Fruit fly (Drosophila melanogaster): ENCODE data around the gene sc.

Gene sc

dm6 chrX:361418-361817 lies 34.4 kb upstream of the sc start (continued):
- peak; percentile 54 for TF ChIP-seq Lpt (GFP tag; optimal IDR thresholded peaks at IDR 0.05)
- no peak for TF ChIP-seq Hr38 (GFP tag; optimal IDR thresholded peaks at IDR 0.05)
- TF ChIP-seq spab (GFP tag; optimal IDR thresholded peaks at IDR 0.05): peak; percentile 52
- TF ChIP-seq CG6163 (GFP tag; IDR thresholded peaks at IDR 0.05): peak; percentile 93
- peak; percentile 37; the same call in 1 of the 2 replicates for TF ChIP-seq CG11294 (GFP tag; IDR thresholded peaks at IDR 0.05)
- peak; percentile 70 for TF ChIP-seq net (GFP tag; optimal IDR thresholded peaks at IDR 0.05)
- peak; percentile 35 for TF ChIP-seq CG6808 (GFP tag; optimal IDR thresholded peaks at IDR 0.05)
- TF ChIP-seq esn (GFP tag; optimal IDR thresholded peaks at IDR 0.05): no peak
- TF ChIP-seq OdsH (GFP tag; optimal IDR thresholded peaks at IDR 0.05): peak; percentile 32
- TF ChIP-seq CG7368 (GFP tag; optimal IDR thresholded peaks at IDR 0.05): no peak
- TF ChIP-seq CG11902 (GFP tag; optimal IDR thresholded peaks at IDR 0.05): no peak
- peak; percentile 34 for TF ChIP-seq CG11762 (GFP tag; optimal IDR thresholded peaks at IDR 0.05; ENCODE audit: insufficient read depth)
- TF ChIP-seq dsx (GFP tag; optimal IDR thresholded peaks at IDR 0.05; ENCODE audit: poor library complexity, severe bottlenecking): peak; percentile 61
- peak; percentile 34 to 82 for TF ChIP-seq salr (GFP tag; optimal IDR thresholded peaks at IDR 0.05)
- TF ChIP-seq fkh (GFP tag; optimal IDR thresholded peaks at IDR 0.05): no peak
- no peak for TF ChIP-seq vri (GFP tag; optimal IDR thresholded peaks at IDR 0.05)
- peak; percentile 41 for TF ChIP-seq acj6 (GFP tag; optimal IDR thresholded peaks at IDR 0.05)
- TF ChIP-seq CG16779 (tag; optimal IDR thresholded peaks at IDR 0.05): peak; percentile 51
- TF ChIP-seq Blimp-1 (GFP tag; optimal IDR thresholded peaks at IDR 0.05): no peak
- peak; percentile 35 for TF ChIP-seq achi (GFP tag; optimal IDR thresholded peaks at IDR 0.05)
- peak; percentile 46 for TF ChIP-seq CG9139 (GFP tag; optimal IDR thresholded peaks at IDR 0.05)
- peak; percentile 11 for TF ChIP-seq CG6854 (GFP tag; optimal IDR thresholded peaks at IDR 0.05)
- peak; percentile 8 for TF ChIP-seq Sox102F (GFP tag; optimal IDR thresholded peaks at IDR 0.05)
- no peak for TF ChIP-seq Met (GFP tag; optimal IDR thresholded peaks at IDR 0.05)
- TF ChIP-seq CG8632 (GFP tag; optimal IDR thresholded peaks at IDR 0.05): no peak
- TF ChIP-seq cyc (GFP tag; optimal IDR thresholded peaks at IDR 0.05): no peak
- peak; percentile 41 for TF ChIP-seq CG10631 (GFP tag; optimal IDR thresholded peaks at IDR 0.05)
- TF ChIP-seq CG3032 (tag; optimal IDR thresholded peaks at IDR 0.05): peak; percentile 75
- no peak for TF ChIP-seq CG8319 (GFP tag; optimal IDR thresholded peaks at IDR 0.05)
- TF ChIP-seq svp (GFP tag): no peak
- TF ChIP-seq Gug (GFP tag; IDR thresholded peaks at IDR 0.05): peak; percentile 72
- TF ChIP-seq CG6792 (GFP tag; optimal IDR thresholded peaks at IDR 0.05): no peak
- no peak for TF ChIP-seq lz (GFP tag; optimal IDR thresholded peaks at IDR 0.05)
- TF ChIP-seq CG34406 (GFP tag; optimal IDR thresholded peaks at IDR 0.05): peak; percentile 39
- TF ChIP-seq CG15336 (GFP tag; IDR thresholded peaks at IDR 0.05): peak; percentile 35; the same call in 1 of the 2 replicates
- peak; percentile 35 for TF ChIP-seq CG6276 (GFP tag; optimal IDR thresholded peaks at IDR 0.05)
- TF ChIP-seq CG1621 (tag; optimal IDR thresholded peaks at IDR 0.05): peak; percentile 80
- TF ChIP-seq Ets21C (GFP tag; optimal IDR thresholded peaks at IDR 0.05): no peak
- peak; percentile 18 for TF ChIP-seq CG4318 (GFP tag; optimal IDR thresholded peaks at IDR 0.05)

- TF ChIP-seq Sox14 (GFP tag; optimal IDR thresholded peaks at IDR 0.05) (no peak), Hr4 (GFP tag; optimal IDR thresholded peaks at IDR 0.05) (no peak), Hr38 (GFP tag; optimal IDR thresholded peaks at IDR 0.05) (no peak), CG6163 (GFP tag; IDR thresholded peaks at IDR 0.05) (no peak), salr (GFP tag; optimal IDR thresholded peaks at IDR 0.05) (no peak), Lpt (GFP tag; optimal IDR thresholded peaks at IDR 0.05) (no peak), esn (GFP tag; optimal IDR thresholded peaks at IDR 0.05) (peak; percentile 12), CG6854 (GFP tag; optimal IDR thresholded peaks at IDR 0.05) (no peak), fkh (GFP tag; optimal IDR thresholded peaks at IDR 0.05) (peak; percentile 42), CG11294 (GFP tag; IDR thresholded peaks at IDR 0.05) (no peak), CG16779 (tag; optimal IDR thresholded peaks at IDR 0.05) (no peak), achi (GFP tag; optimal IDR thresholded peaks at IDR 0.05) (no peak), CG9139 (GFP tag; optimal IDR thresholded peaks at IDR 0.05) (no peak), CG6276 (GFP tag; optimal IDR thresholded peaks at IDR 0.05) (no peak), acj6 (GFP tag; optimal IDR thresholded peaks at IDR 0.05) (no peak), CG8119 (GFP tag; IDR thresholded peaks at IDR 0.05) (no peak), CG8319 (GFP tag; optimal IDR thresholded peaks at IDR 0.05) (no peak), vri (GFP tag; optimal IDR thresholded peaks at IDR 0.05) (no peak), Ets96B (tag; optimal IDR thresholded peaks at IDR 0.05) (no peak), lz (GFP tag; optimal IDR thresholded peaks at IDR 0.05) (no peak), CG1621 (tag; optimal IDR thresholded peaks at IDR 0.05) (no peak), Eip78C (GFP tag) (peak; percentile 8), Blimp-1 (GFP tag; optimal IDR thresholded peaks at IDR 0.05) (no peak), fd59A (GFP tag; optimal IDR thresholded peaks at IDR 0.05) (no peak), svp (GFP tag) (peak; percentile 57), CG3919 (GFP tag; optimal IDR thresholded peaks at IDR 0.05) (no peak), CG6792 (GFP tag; optimal IDR thresholded peaks at IDR 0.05) (no peak), CG6808 (GFP tag; optimal IDR thresholded peaks at IDR 0.05) (no peak), CG15336 (GFP tag; IDR thresholded peaks at IDR 0.05) (no peak), CG10631 (GFP tag; optimal IDR thresholded peaks at IDR 0.05) (no peak), dsx (GFP tag; optimal IDR thresholded peaks at IDR 0.05; ENCODE audit: poor library complexity, severe bottlenecking) (no peak), CG3032 (tag; optimal IDR thresholded peaks at IDR 0.05) (no peak), CG34406 (GFP tag; optimal IDR thresholded peaks at IDR 0.05) (no peak), CG11902 (GFP tag; optimal IDR thresholded peaks at IDR 0.05) (no peak)
Measured at dm6 chrX:362073-362674, 33.7 kb upstream of the sc start.
